Worm (Caenorhabditis elegans) whole organism, L4 larva: ENCODE data around the gene F23H11.7.

ENCODE experiments used
- F10B5.3 ChIP-seq: sonication (generic microtip); optimal IDR thresholded peaks from 2 replicates; lab custom pipeline; 2016; ENCODE audit warnings: mild to moderate bottlenecking, missing genetic modification characterization, missing compliant biosample characterization
- F37D6.2 ChIP-seq: sonication (generic microtip); optimal IDR thresholded peaks from 2 replicates; lab custom pipeline; 2016; ENCODE audit warnings: mild to moderate bottlenecking, missing genetic modification characterization, missing compliant biosample characterization
- T26A8.4 ChIP-seq: fragments of 200-800 bp; sonication (Bioruptor generic); IDR thresholded peaks from 2 replicates; pipeline ENCODE4 v1.3.6; 2022; ENCODE audit warnings: missing genetic modification characterization, missing compliant biosample characterization
- Y75B8A.6 ChIP-seq: fragments of 200-800 bp; sonication (Bioruptor generic); IDR thresholded peaks from 2 replicates; pipeline ENCODE4 v1.3.6; 2022; ENCODE audit warnings: missing genetic modification reagents, missing genetic modification characterization, missing compliant biosample characterization
- aha-1 ChIP-seq: fragments of 150-350 bp; peaks from one replicate; lab custom pipeline; 2014; ENCODE audit warnings: missing biosample characterization, missing genetic modification characterization
- aly-2 ChIP-seq: sonication (generic microtip); optimal IDR thresholded peaks from 2 replicates; lab custom pipeline; 2018; ENCODE audit warnings: missing biosample characterization, missing genetic modification characterization
- ama-1 ChIP-seq: fragments of 150-350 bp; optimal IDR thresholded peaks from 2 replicates; lab custom pipeline; 2014; ENCODE audit warnings: inconsistent platforms, mixed read lengths
- attf-4 ChIP-seq: sonication (generic microtip); optimal IDR thresholded peaks from 3 replicates; lab custom pipeline; 2017; ENCODE audit warnings: missing biosample characterization, missing genetic modification characterization
- ceh-28 ChIP-seq: fragments of 150-350 bp; optimal IDR thresholded peaks from 2 replicates; lab custom pipeline; 2014; ENCODE audit warnings: missing biosample characterization, missing genetic modification reagents, missing genetic modification characterization
- ceh-32 ChIP-seq: sonication (generic microtip); optimal IDR thresholded peaks from 2 replicates; lab custom pipeline; 2016; ENCODE audit warnings: mild to moderate bottlenecking, missing genetic modification characterization, missing compliant biosample characterization; ENCODE audit not compliant: poor library complexity
- ceh-44 ChIP-seq: fragments of 200-800 bp; sonication (Bioruptor generic); IDR thresholded peaks from 2 replicates; pipeline ENCODE4 v1.3.6; 2022; ENCODE audit warnings: missing genetic modification reagents, missing genetic modification characterization, missing compliant biosample characterization
- ceh-82 ChIP-seq: sonication (generic microtip); optimal IDR thresholded peaks from 2 replicates; lab custom pipeline; 2017; ENCODE audit warnings: missing biosample characterization, missing genetic modification characterization
- cey-2 ChIP-seq: sonication (generic microtip); optimal IDR thresholded peaks from 3 replicates; lab custom pipeline; 2017; ENCODE audit warnings: missing genetic modification characterization, mild to moderate bottlenecking, missing compliant biosample characterization, antibody characterized with exemption, borderline replicate concordance; ENCODE audit not compliant: insufficient read depth
- dve-1 ChIP-seq: sonication (generic microtip); optimal IDR thresholded peaks from 2 replicates; lab custom pipeline; 2017; ENCODE audit warnings: antibody characterized with exemption, mild to moderate bottlenecking, missing genetic modification characterization, missing compliant biosample characterization; ENCODE audit not compliant: insufficient read depth
- egl-27 ChIP-seq: sonication (generic microtip); optimal IDR thresholded peaks from 3 replicates; lab custom pipeline; 2017; ENCODE audit warnings: missing biosample characterization, missing genetic modification reagents, missing genetic modification characterization
- egl-43 ChIP-seq: fragments of 200-800 bp; sonication (Bioruptor generic); IDR thresholded peaks from 2 replicates; pipeline ENCODE4 v1.3.6; 2022; ENCODE audit warnings: missing genetic modification reagents, missing genetic modification characterization, missing compliant biosample characterization
- fkh-10 ChIP-seq: fragments of 150-350 bp; optimal IDR thresholded peaks from 2 replicates; lab custom pipeline; 2014; ENCODE audit warnings: missing biosample characterization, missing genetic modification reagents, missing genetic modification characterization
- gei-8 ChIP-seq: fragments of 200-800 bp; sonication (Bioruptor generic); optimal IDR thresholded peaks from 2 replicates; lab custom pipeline; 2018; ENCODE audit warnings: mild to moderate bottlenecking, missing genetic modification characterization, missing compliant biosample characterization
- hif-1 ChIP-seq, 2 experiments: sonication (generic microtip); optimal IDR thresholded peaks; 2 replicates each; lab custom pipeline; 2016 to 2017; ENCODE audit warnings: missing compliant biosample characterization in 2 of 2, missing genetic modification characterization in 2 of 2, missing genetic modification reagents in 2 of 2, missing genotype in 2 of 2, mild to moderate bottlenecking in 1 of 2
- hlh-30 ChIP-seq: sonication (generic microtip); optimal IDR thresholded peaks from 2 replicates; lab custom pipeline; 2017; ENCODE audit warnings: antibody characterized with exemption, mild to moderate bottlenecking, missing genetic modification characterization, missing compliant biosample characterization; ENCODE audit not compliant: insufficient read depth
- jun-1 ChIP-seq: fragments of 150-350 bp; optimal IDR thresholded peaks from 2 replicates; lab custom pipeline; 2014; ENCODE audit warnings: missing biosample characterization, missing genetic modification reagents, missing genetic modification characterization
- lin-15B ChIP-seq: fragments of 150-350 bp; sonication (generic microtip); optimal IDR thresholded peaks from 3 replicates; lab custom pipeline; 2014; ENCODE audit warnings: missing biosample characterization, missing genetic modification characterization
- lin-29 ChIP-seq: fragments of 200-800 bp; sonication (Bioruptor generic); IDR thresholded peaks from 2 replicates; pipeline ENCODE4 v1.3.6; 2022; ENCODE audit warnings: missing genetic modification reagents, missing genetic modification characterization, missing compliant biosample characterization
- lsy-2 ChIP-seq, 2 experiments: fragments of 150-350 bp in 1 of 2; sonication (generic microtip) in 1 of 2; optimal IDR thresholded peaks; 2 replicates each; lab custom pipeline; 2014 to 2017; ENCODE audit warnings: missing biosample characterization in 2 of 2, missing genetic modification characterization in 2 of 2
- madf-9 ChIP-seq: fragments of 200-800 bp; sonication (Bioruptor generic); conservative IDR thresholded peaks from 2 replicates; pipeline ENCODE4 v1.3.6; 2022; ENCODE audit warnings: missing genetic modification reagents, missing genetic modification characterization, missing compliant biosample characterization
- mdl-1 ChIP-seq, 2 experiments: fragments of 150-350 bp in 1 of 2; sonication (generic microtip) in 1 of 2; optimal IDR thresholded peaks; 2 replicates each; lab custom pipeline; 2014 to 2017; ENCODE audit warnings: missing biosample characterization in 2 of 2, missing genetic modification characterization in 2 of 2
- mep-1 ChIP-seq: fragments of 150-350 bp; sonication (generic microtip); optimal IDR thresholded peaks from 3 replicates; lab custom pipeline; 2014; ENCODE audit warnings: missing biosample characterization, missing genetic modification characterization
- mes-2 ChIP-seq: sonication (generic microtip); optimal IDR thresholded peaks from 2 replicates; lab custom pipeline; 2016; ENCODE audit warnings: missing genotype, mild to moderate bottlenecking, missing genetic modification characterization, missing compliant biosample characterization; ENCODE audit not compliant: poor library complexity, severe bottlenecking
- mxl-2 ChIP-seq: fragments of 200-800 bp; sonication (Bioruptor generic); conservative IDR thresholded peaks from 2 replicates; pipeline ENCODE4 v1.3.6; 2022; ENCODE audit warnings: missing genetic modification reagents, missing genetic modification characterization, missing compliant biosample characterization
- nhr-11 ChIP-seq: fragments of 150-350 bp; optimal IDR thresholded peaks from 2 replicates; lab custom pipeline; 2014; ENCODE audit warnings: missing biosample characterization, missing genetic modification characterization
- nhr-25 ChIP-seq: sonication (generic microtip); optimal IDR thresholded peaks from 2 replicates; lab custom pipeline; 2017; ENCODE audit warnings: missing genetic modification characterization, mild to moderate bottlenecking, missing compliant biosample characterization, antibody characterized with exemption, moderate library complexity, borderline replicate concordance; ENCODE audit not compliant: insufficient read depth
- nhr-42 ChIP-seq: fragments of 200-800 bp; sonication (Bioruptor generic); IDR thresholded peaks from 2 replicates; pipeline ENCODE4 v1.3.6; 2022; ENCODE audit warnings: missing genetic modification characterization, missing compliant biosample characterization
- nhr-48 ChIP-seq: sonication (generic microtip); optimal IDR thresholded peaks from 2 replicates; lab custom pipeline; 2016; ENCODE audit warnings: mild to moderate bottlenecking, missing genetic modification characterization, missing compliant biosample characterization
- nhr-6 ChIP-seq: fragments of 150-350 bp; optimal IDR thresholded peaks from 2 replicates; lab custom pipeline; 2014; ENCODE audit warnings: missing biosample characterization, missing genetic modification characterization
- pha-4 ChIP-seq, 2 experiments: fragments of 150-350 bp in 1 of 2; fragments of 200-800 bp in 1 of 2; sonication (Bioruptor generic) in 1 of 2; IDR thresholded peaks in 1 of 2; optimal IDR thresholded peaks in 1 of 2; 2 replicates each; pipeline versions ENCODE4 v1.3.6 to Lab custom; 2014 to 2022; ENCODE audit warnings: missing genetic modification characterization in 2 of 2, missing genetic modification reagents in 2 of 2, missing biosample characterization in 1 of 2, missing compliant biosample characterization in 1 of 2
- sdz-12 ChIP-seq: fragments of 200-800 bp; sonication (Bioruptor generic); optimal IDR thresholded peaks from 2 replicates; lab custom pipeline; 2018; ENCODE audit warnings: mild to moderate bottlenecking, missing genetic modification characterization, missing compliant biosample characterization
- set-16 ChIP-seq: fragments of 200-800 bp; sonication (Bioruptor generic); IDR thresholded peaks from 2 replicates; pipeline ENCODE4 v1.3.6; 2022; ENCODE audit warnings: missing genetic modification reagents, missing genetic modification characterization, missing compliant biosample characterization
- skn-1 ChIP-seq: fragments of 150-350 bp; optimal IDR thresholded peaks from 2 replicates; lab custom pipeline; 2014; ENCODE audit warnings: missing biosample characterization, missing genetic modification characterization
- snpc-4 ChIP-seq: fragments of 150-350 bp; optimal IDR thresholded peaks from 2 replicates; lab custom pipeline; 2014; ENCODE audit warnings: missing biosample characterization, missing genetic modification characterization
- tra-1 ChIP-seq: fragments of 200-800 bp; sonication (Bioruptor generic); IDR thresholded peaks from 2 replicates; pipeline ENCODE4 v1.3.6; 2022; ENCODE audit warnings: missing genetic modification reagents, missing genetic modification characterization, missing compliant biosample characterization
- unc-130 ChIP-seq: sonication (generic microtip); optimal IDR thresholded peaks from 2 replicates; lab custom pipeline; 2016; ENCODE audit warnings: missing genetic modification reagents, missing genetic modification characterization, missing compliant biosample characterization
- unc-62 ChIP-seq, 3 experiments: fragments of 150-350 bp in 1 of 3; sonication (generic microtip); optimal IDR thresholded peaks in 2 of 3; peaks in 1 of 3; 1 replicate in 1 of 3; 2 replicates in 2 of 3; lab custom pipeline; 2014 to 2017; ENCODE audit warnings: missing biosample characterization in 3 of 3, missing genetic modification characterization in 3 of 3, missing genetic modification reagents in 3 of 3, missing genotype in 1 of 3
- zag-1 ChIP-seq: fragments of 150-350 bp; optimal IDR thresholded peaks from 2 replicates; lab custom pipeline; 2014; ENCODE audit warnings: missing biosample characterization, missing genetic modification characterization
- zfp-2 ChIP-seq: sonication (generic microtip); optimal IDR thresholded peaks from 2 replicates; lab custom pipeline; 2016; ENCODE audit warnings: mild to moderate bottlenecking, missing genetic modification characterization, missing compliant biosample characterization
- zip-11 ChIP-seq: fragments of 200-800 bp; sonication (Bioruptor generic); IDR thresholded peaks from 2 replicates; pipeline ENCODE4 v1.3.6; 2022; ENCODE audit warnings: missing genetic modification characterization, missing compliant biosample characterization

F23H11.7 gene

DNA sequence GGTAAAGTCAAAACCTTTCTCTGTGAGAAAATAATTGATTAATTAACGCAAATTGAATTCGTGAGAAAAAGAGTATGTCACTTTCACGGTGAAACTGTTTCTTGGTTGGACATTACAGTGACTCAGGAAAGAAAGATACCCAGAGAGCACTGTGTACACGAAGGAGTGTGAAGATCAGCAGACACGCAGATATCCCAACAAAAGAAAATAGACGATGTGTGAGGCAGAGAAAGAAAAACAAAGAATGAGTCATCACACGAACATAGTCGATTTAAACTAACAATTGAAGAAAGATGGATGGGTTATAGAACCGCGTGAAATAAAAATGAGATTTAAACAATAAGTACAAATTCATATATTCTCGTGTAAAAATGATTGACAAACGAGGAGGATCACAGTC lies 11.2 kb downstream of the F23H11.7 start:
- peak; percentile 62 for TF ChIP-seq nhr-6 (tag; lab: Kevin White, UChicago)
- TF ChIP-seq dve-1 (tag; lab: Kevin White, UChicago) = peak; percentile 39
- TF ChIP-seq hlh-30 (tag; lab: Kevin White, UChicago) = peak; percentile 46
- no peak for TF ChIP-seq lin-15B
- no peak for TF ChIP-seq ceh-32 (tag; lab: Kevin White, UChicago)
- peak in 1 of 2 experiments; percentile 95 for TF ChIP-seq unc-62 (GFP tag; optimal IDR thresholded peaks at IDR 0.05 in 1 of 2; lab: Kevin White, UChicago)
- no peak for TF ChIP-seq unc-62 (tag; optimal IDR thresholded peaks at IDR 0.05; lab: Kevin White, UChicago)
- TF ChIP-seq fkh-10 (GFP tag; lab: Kevin White, UChicago) = no peak
- no peak for TF ChIP-seq mxl-2
- TF ChIP-seq mep-1 (tag; lab: Kevin White, UChicago) = peak; percentile 22
- peak; percentile 9 for TF ChIP-seq mes-2 (tag; lab: Kevin White, UChicago)
- peak; percentile 46; the same call in 1 of the 2 replicates for TF ChIP-seq T26A8.4
- no peak for TF ChIP-seq hif-1 (tag; optimal IDR thresholded peaks at IDR 0.05; lab: Kevin White, UChicago)
- peak; percentile 43 for TF ChIP-seq jun-1 (tag; lab: Kevin White, UChicago)

DNA sequence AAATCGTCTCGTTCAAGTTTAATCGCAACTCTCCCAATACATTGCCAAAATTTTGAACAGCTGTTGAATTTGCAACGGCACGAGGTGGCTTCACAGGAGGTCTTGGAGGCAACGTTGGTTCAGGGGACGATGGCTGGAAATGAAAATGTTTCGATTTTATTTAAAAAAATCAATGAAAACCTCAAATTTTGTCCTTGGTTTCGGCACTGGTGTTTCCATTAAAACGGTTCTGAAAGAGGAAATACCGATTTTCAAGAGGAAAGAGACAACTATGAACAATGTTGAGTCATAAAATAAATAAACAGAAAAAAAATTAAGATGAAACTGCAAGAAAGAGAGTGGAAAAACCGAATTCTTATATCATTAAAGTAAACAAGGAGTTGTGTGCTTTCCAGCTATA lies 11.9 kb downstream of the F23H11.7 start, which contains the start of gene F23H11.4:
Gene F23H11.4 (minus strand): TSS at position 229 of the 400 bp plus-strand sequence.
- TF ChIP-seq zfp-2 (tag; lab: Kevin White, UChicago) (no peak), aha-1 (peak; percentile 73)

- TF ChIP-seq nhr-42 (GFP tag; lab: Robert Waterston, UW) (no peak), F10B5.3 (no peak), madf-9 (no peak), jun-1 (tag; lab: Kevin White, UChicago) (no peak), T26A8.4 (no peak), snpc-4 (tag; lab: Kevin White, UChicago) (no peak), nhr-48 (peak; percentile 14), pha-4 (GFP tag; IDR thresholded peaks at IDR 0.05; lab: Robert Waterston, UW) (no peak), pha-4 (tag; optimal IDR thresholded peaks at IDR 0.05; lab: Kevin White, UChicago) (peak; percentile 0), attf-4 (tag; lab: Kevin White, UChicago) (no peak), lsy-2 (tag; optimal IDR thresholded peaks at IDR 0.05; lab: Kevin White, UChicago) (peak in 1 of 2 experiments; percentile 33), cey-2 (tag; lab: Kevin White, UChicago) (no peak), tra-1 (GFP tag; lab: Robert Waterston, UW) (no peak), F37D6.2 (tag; lab: Kevin White, UChicago) (no peak), unc-130 (GFP tag; lab: Kevin White, UChicago) (no peak), aly-2 (tag; lab: Kevin White, UChicago) (no peak), ceh-28 (tag; lab: Kevin White, UChicago) (no peak), nhr-25 (tag; lab: Kevin White, UChicago) (no peak), egl-27 (no peak), gei-8 (GFP tag; lab: Kevin White, UChicago) (no peak), mdl-1 (tag; optimal IDR thresholded peaks at IDR 0.05; lab: Kevin White, UChicago) (no peak), nhr-11 (no peak), zag-1 (tag; lab: Kevin White, UChicago) (no peak), egl-43 (GFP tag; lab: Robert Waterston, UW) (no peak), skn-1 (tag; lab: Kevin White, UChicago) (no peak), ama-1 (no peak), lin-29 (GFP tag; lab: Robert Waterston, UW) (no peak), set-16 (GFP tag; lab: Robert Waterston, UW) (no peak), ceh-82 (tag; lab: Kevin White, UChicago) (no peak), hif-1 (tag; optimal IDR thresholded peaks at IDR 0.05; lab: Kevin White, UChicago) (no peak), zip-11 (GFP tag; lab: Robert Waterston, UW) (no peak), sdz-12 (GFP tag; lab: Kevin White, UChicago) (no peak), Y75B8A.6 (GFP tag; lab: Robert Waterston, UW) (no peak), ceh-44 (GFP tag; lab: Robert Waterston, UW) (no peak)
These were observed 17.5 kb downstream of the F23H11.7 start for ce11 chrIII:901600-902250.
